Fruit fly (Drosophila melanogaster) Kc167 (cell line): Measurements from ENCODE around the gene sog.

Source experiments
- insv ChIP-seq: fragments of >200 bp; optimal IDR thresholded peaks from 3 replicates; lab custom pipeline; 2018; ENCODE audit warnings: missing external identifiers
- psq ChIP-seq: fragments of >200 bp; optimal IDR thresholded peaks from 2 replicates; lab custom pipeline; 2017; ENCODE audit warnings: missing external identifiers

DNA sequence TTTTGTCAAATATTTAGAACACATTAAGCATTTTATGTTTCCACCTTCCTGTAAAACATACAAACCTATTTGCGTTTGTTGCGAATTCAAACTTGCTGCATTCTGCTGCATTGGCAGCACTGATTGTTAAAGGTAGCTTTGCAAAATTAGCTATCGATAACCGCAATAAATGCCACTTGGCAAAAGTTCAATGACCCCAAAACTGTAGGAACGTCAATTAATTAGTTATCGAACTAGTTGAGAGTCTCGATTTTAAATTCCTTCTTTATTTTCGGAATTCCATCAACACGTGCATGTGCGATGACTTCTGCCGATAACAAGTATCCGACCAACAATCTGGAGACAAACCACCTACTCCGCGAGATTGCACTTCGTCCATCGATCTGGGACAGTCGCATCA is 29.1 kb upstream of the sog start, which contains the start of gene CG8119:
- TF ChIP-seq insv (lab: Kevin White, UChicago) (no peak), psq (lab: Kevin White, UChicago) (no peak)
